Fruit fly (Drosophila melanogaster): ENCODE results near the gene CG18557.

DNA sequence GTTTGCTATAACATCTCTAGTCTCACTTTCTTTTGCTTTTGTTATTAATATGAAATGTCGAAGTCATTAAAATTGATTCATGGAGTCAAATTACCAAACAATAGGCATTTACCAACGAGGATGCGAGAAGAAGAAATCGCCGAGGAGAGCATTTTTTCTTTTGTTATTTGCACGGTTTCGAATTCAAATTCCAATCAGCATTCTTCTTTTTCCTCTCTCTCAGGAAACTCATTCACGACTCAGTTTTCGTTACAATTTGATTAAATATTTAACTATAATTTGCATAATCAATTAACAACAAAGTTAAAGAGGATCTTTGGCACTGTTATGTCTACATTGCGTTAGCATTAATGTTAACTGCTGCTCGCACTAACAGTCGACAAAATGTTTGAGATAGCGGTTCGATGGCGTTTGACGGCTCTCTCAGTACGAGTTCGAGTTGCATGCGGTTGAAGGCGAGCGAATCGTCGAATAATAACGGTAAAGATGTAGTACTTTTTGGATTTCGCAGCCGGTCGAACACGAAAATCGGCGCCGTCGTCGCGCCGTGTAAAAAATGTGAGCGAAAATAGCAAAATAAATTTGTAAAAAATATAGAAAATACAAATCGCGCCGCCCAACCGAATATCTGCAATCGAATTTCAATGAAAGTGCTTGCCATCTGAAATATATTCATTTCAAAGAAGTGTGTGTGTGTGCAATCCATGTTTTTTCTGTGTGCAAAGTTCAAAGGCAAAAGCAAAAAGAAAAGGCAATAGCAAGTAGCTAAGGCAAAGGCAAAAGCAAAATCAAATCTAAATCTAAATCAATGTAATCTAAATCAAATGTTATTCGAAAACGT, 42.4 kb upstream of the CG18557 start:
- TF ChIP-seq usp (GFP tag; optimal IDR thresholded peaks at IDR 0.05) (no peak), Dll (optimal IDR thresholded peaks at IDR 0.05) (no peak), EcR (GFP tag; optimal IDR thresholded peaks at IDR 0.05) (no peak), CG8478 (optimal IDR thresholded peaks at IDR 0.05) (no peak), psq (optimal IDR thresholded peaks at IDR 0.05) (no peak)
